Worm (Caenorhabditis elegans) whole organism, L4 larva: ENCODE data around the gene K02E11.4.
A peak's percentile ranks its signal among the peaks of the same experiment; 100 is the strongest.
"Not testable (repeated sequence)": the region's sequence is repeated elsewhere in the genome, so short reads cannot be mapped to it uniquely, and the experiment has no call there.

Experiments
- F26F4.8 ChIP-seq: fragments of 200-800 bp; sonication (Bioruptor generic); conservative IDR thresholded peaks from 2 replicates; pipeline ENCODE4 v1.3.6; 2022; ENCODE audit warnings: missing genetic modification characterization, missing compliant biosample characterization
- F44E2.7 ChIP-seq: fragments of 200-800 bp; sonication (Bioruptor generic); IDR thresholded peaks from 2 replicates; pipeline ENCODE4 v2.1.2; 2022; ENCODE audit warnings: missing genetic modification characterization, missing compliant biosample characterization
- F49E8.2 ChIP-seq: sonication (generic microtip); optimal IDR thresholded peaks from 2 replicates; lab custom pipeline; 2016; ENCODE audit warnings: missing compliant biosample characterization, mild to moderate bottlenecking, missing genetic modification characterization, borderline replicate concordance
- Y105C5A.15 ChIP-seq: fragments of 200-800 bp; sonication (Bioruptor generic); IDR thresholded peaks from 2 replicates; pipeline ENCODE4 v1.3.6; 2022; ENCODE audit warnings: missing genetic modification characterization, missing compliant biosample characterization
- Y48G9A.11 ChIP-seq: fragments of 200-800 bp; sonication (Bioruptor generic); IDR thresholded peaks from 2 replicates; pipeline ENCODE4 v1.3.6; 2022; ENCODE audit warnings: missing genetic modification reagents, missing genetic modification characterization, missing compliant biosample characterization
- aha-1 ChIP-seq: fragments of 150-350 bp; peaks from one replicate; lab custom pipeline; 2014; ENCODE audit warnings: missing biosample characterization, missing genetic modification characterization
- aly-2 ChIP-seq: sonication (generic microtip); optimal IDR thresholded peaks from 2 replicates; lab custom pipeline; 2018; ENCODE audit warnings: missing biosample characterization, missing genetic modification characterization
- arid-1 ChIP-seq: fragments of 200-800 bp; sonication (Bioruptor generic); conservative IDR thresholded peaks from 2 replicates; pipeline ENCODE4 v1.3.6; 2022; ENCODE audit warnings: missing genetic modification reagents, missing genetic modification characterization, missing compliant biosample characterization
- ceh-20 ChIP-seq: fragments of 200-800 bp; sonication (Bioruptor generic); IDR thresholded peaks from 2 replicates; pipeline ENCODE4 v1.3.6; 2022; ENCODE audit warnings: missing genetic modification reagents, missing genetic modification characterization, missing compliant biosample characterization
- ceh-44 ChIP-seq: fragments of 200-800 bp; sonication (Bioruptor generic); IDR thresholded peaks from 2 replicates; pipeline ENCODE4 v1.3.6; 2022; ENCODE audit warnings: missing genetic modification reagents, missing genetic modification characterization, missing compliant biosample characterization
- daf-16 ChIP-seq, 3 experiments: sonication (generic microtip); optimal IDR thresholded peaks; 2 replicates each; lab custom pipeline; 2016 to 2017; ENCODE audit warnings: missing genetic modification characterization in 3 of 3, missing genetic modification reagents in 3 of 3, mild to moderate bottlenecking in 2 of 3, missing compliant biosample characterization in 2 of 3, missing biosample characterization in 1 of 3, moderate library complexity in 1 of 3
- daf-8 ChIP-seq: fragments of 200-800 bp; sonication (Bioruptor generic); IDR thresholded peaks from 2 replicates; pipeline ENCODE4 v1.3.6; 2022; ENCODE audit warnings: missing genetic modification characterization, missing compliant biosample characterization
- dmd-9 ChIP-seq: fragments of 200-800 bp; sonication (Bioruptor generic); IDR thresholded peaks from 2 replicates; pipeline ENCODE4 v1.3.6; 2022; ENCODE audit warnings: missing genetic modification reagents, missing genetic modification characterization, missing compliant biosample characterization
- egl-27 ChIP-seq: sonication (generic microtip); optimal IDR thresholded peaks from 3 replicates; lab custom pipeline; 2017; ENCODE audit warnings: missing biosample characterization, missing genetic modification reagents, missing genetic modification characterization
- fkh-10 ChIP-seq: fragments of 150-350 bp; optimal IDR thresholded peaks from 2 replicates; lab custom pipeline; 2014; ENCODE audit warnings: missing biosample characterization, missing genetic modification reagents, missing genetic modification characterization
- hif-1 ChIP-seq, 2 experiments: sonication (generic microtip); optimal IDR thresholded peaks; 2 replicates each; lab custom pipeline; 2016 to 2017; ENCODE audit warnings: missing compliant biosample characterization in 2 of 2, missing genetic modification characterization in 2 of 2, missing genetic modification reagents in 2 of 2, missing genotype in 2 of 2, mild to moderate bottlenecking in 1 of 2
- hlh-30 ChIP-seq: sonication (generic microtip); optimal IDR thresholded peaks from 2 replicates; lab custom pipeline; 2017; ENCODE audit warnings: antibody characterized with exemption, mild to moderate bottlenecking, missing genetic modification characterization, missing compliant biosample characterization; ENCODE audit not compliant: insufficient read depth
- lsy-2 ChIP-seq, 2 experiments: fragments of 150-350 bp in 1 of 2; sonication (generic microtip) in 1 of 2; optimal IDR thresholded peaks; 2 replicates each; lab custom pipeline; 2014 to 2017; ENCODE audit warnings: missing biosample characterization in 2 of 2, missing genetic modification characterization in 2 of 2
- mxl-3 ChIP-seq: fragments of 200-800 bp; sonication (Bioruptor generic); optimal IDR thresholded peaks from 2 replicates; lab custom pipeline; 2018; ENCODE audit warnings: mild to moderate bottlenecking, missing genetic modification characterization, missing compliant biosample characterization
- nhr-102 ChIP-seq: sonication (generic microtip); optimal IDR thresholded peaks from 2 replicates; lab custom pipeline; 2016; ENCODE audit warnings: mild to moderate bottlenecking, missing genetic modification characterization, moderate library complexity, missing compliant biosample characterization
- nhr-237 ChIP-seq: sonication (generic microtip); optimal IDR thresholded peaks from 2 replicates; lab custom pipeline; 2017; ENCODE audit warnings: missing biosample characterization, missing genetic modification characterization
- nhr-48 ChIP-seq: sonication (generic microtip); optimal IDR thresholded peaks from 2 replicates; lab custom pipeline; 2016; ENCODE audit warnings: mild to moderate bottlenecking, missing genetic modification characterization, missing compliant biosample characterization
- nhr-76 ChIP-seq: fragments of 150-350 bp; optimal IDR thresholded peaks from 2 replicates; lab custom pipeline; 2014; ENCODE audit warnings: missing biosample characterization, missing genetic modification characterization
- saeg-2 ChIP-seq: fragments of 200-800 bp; sonication (Bioruptor generic); IDR thresholded peaks from 2 replicates; pipeline ENCODE4 v1.3.6; 2022; ENCODE audit warnings: missing genetic modification reagents, missing genetic modification characterization, missing compliant biosample characterization
- set-16 ChIP-seq: fragments of 200-800 bp; sonication (Bioruptor generic); IDR thresholded peaks from 2 replicates; pipeline ENCODE4 v1.3.6; 2022; ENCODE audit warnings: missing genetic modification reagents, missing genetic modification characterization, missing compliant biosample characterization
- snpc-1.2 ChIP-seq: fragments of 200-800 bp; sonication (Bioruptor generic); IDR thresholded peaks from 2 replicates; pipeline ENCODE4 v1.3.6; 2022; ENCODE audit warnings: missing genetic modification reagents, missing genetic modification characterization, missing compliant biosample characterization
- spr-1 ChIP-seq: sonication (generic microtip); optimal IDR thresholded peaks from 2 replicates; lab custom pipeline; 2016; ENCODE audit warnings: mild to moderate bottlenecking, missing genetic modification characterization, missing compliant biosample characterization
- unc-39 ChIP-seq: sonication (generic microtip); optimal IDR thresholded peaks from 2 replicates; lab custom pipeline; 2017; ENCODE audit warnings: missing biosample characterization, missing genetic modification characterization
- unc-62 ChIP-seq, 3 experiments: fragments of 150-350 bp in 1 of 3; sonication (generic microtip); optimal IDR thresholded peaks in 2 of 3; peaks in 1 of 3; 1 replicate in 1 of 3; 2 replicates in 2 of 3; lab custom pipeline; 2014 to 2017; ENCODE audit warnings: missing biosample characterization in 3 of 3, missing genetic modification characterization in 3 of 3, missing genetic modification reagents in 3 of 3, missing genotype in 1 of 3
- zfp-3 ChIP-seq: fragments of 200-800 bp; sonication (Bioruptor generic); conservative IDR thresholded peaks from 2 replicates; pipeline ENCODE4 v1.3.6; 2022; ENCODE audit warnings: missing genetic modification reagents, missing genetic modification characterization, missing compliant biosample characterization
- ztf-11 ChIP-seq: fragments of 150-350 bp; optimal IDR thresholded peaks from 2 replicates; lab custom pipeline; 2014; ENCODE audit warnings: missing biosample characterization, missing genetic modification characterization

The K02E11.4 gene

DNA sequence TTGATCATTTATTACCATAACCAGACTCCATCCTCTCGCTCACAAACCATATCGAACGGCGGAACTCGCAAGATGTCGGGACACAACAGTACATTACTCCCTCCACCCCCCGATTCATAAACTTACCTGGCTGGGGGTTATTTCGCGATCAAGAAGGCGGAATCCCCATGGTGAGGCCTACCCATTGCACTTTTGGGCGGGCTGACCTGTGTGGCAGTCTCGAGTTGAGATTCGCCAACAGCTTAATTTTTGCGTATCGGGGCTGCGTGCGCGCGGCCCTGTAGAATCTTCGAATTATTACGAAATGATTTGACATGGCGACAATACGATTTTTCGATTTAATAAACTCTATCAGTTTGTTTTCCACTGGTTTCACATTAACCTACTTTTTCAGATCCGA is 29.5 kb upstream of the K02E11.4 start:
- TF ChIP-seq aha-1 (tag; lab: Kevin White, UChicago) (peak; percentile 54), Y48G9A.11 (GFP tag; lab: Robert Waterston, UW) (0 out of 2 replicates have a peak, but pooled peaks have one; percentile 6)

DNA sequence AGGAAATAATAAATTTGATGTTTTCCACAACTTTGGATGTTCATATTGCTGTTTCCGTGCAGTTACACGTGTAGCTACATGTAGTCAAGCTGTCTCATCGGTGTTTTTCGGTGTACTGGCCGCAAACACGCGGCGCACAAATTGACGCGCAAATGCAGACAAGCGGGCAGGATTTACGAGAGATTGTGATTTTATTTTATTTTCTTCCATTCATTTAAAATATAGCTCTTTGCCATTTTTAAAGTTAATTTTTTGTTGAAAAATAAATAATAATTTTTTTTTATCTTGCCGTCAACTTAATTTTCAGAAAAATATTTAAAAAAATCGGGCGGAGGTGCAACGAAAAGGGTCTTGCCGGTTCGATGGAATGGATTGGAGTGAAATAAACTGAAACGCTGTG is 26.3 kb upstream of the K02E11.4 start, which contains the start of gene F40G12.7:
Gene F40G12.7, plus strand, starts transcription at position 301 of the 400 bp plus-strand sequence.
- not testable (repeated sequence) for TF ChIP-seq ztf-11 (tag; lab: Kevin White, UChicago); spr-1 (tag; lab: Kevin White, UChicago); egl-27

DNA sequence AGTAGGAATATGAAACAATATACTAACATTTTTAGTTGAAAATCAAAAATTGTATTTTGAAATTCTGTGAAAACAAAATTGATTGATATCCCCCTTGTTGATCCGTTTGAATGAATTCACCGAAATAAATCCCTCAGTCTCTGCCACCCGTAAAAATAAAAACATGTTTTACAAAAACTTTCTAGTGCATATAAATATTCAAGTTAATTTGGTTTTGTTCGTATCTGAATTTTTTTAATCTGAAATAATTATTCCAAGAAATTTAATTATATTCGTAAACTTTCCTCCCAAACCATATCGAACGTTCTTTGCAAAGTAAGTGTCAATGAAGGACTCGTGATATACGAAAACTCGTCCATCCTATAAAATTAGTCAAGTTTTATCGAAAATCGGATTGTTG is 25.1 kb upstream of the K02E11.4 start, which contains the start of gene F40G12.6:
Gene F40G12.6, minus strand, starts transcription at position 101 of the 400 bp plus-strand sequence.
- TF ChIP-seq daf-16 (GFP tag; optimal IDR thresholded peaks at IDR 0.05; lab: Kevin White, UChicago) (no peak), daf-16 (tag; optimal IDR thresholded peaks at IDR 0.05; lab: Kevin White, UChicago) (no peak), daf-8 (GFP tag; lab: Robert Waterston, UW) (no peak), set-16 (GFP tag; lab: Robert Waterston, UW) (no peak), saeg-2 (no peak), nhr-48 (tag; lab: Kevin White, UChicago) (no peak), ceh-44 (GFP tag; lab: Robert Waterston, UW) (no peak), mxl-3 (GFP tag; lab: Kevin White, UChicago) (no peak), zfp-3 (no peak), hlh-30 (tag; lab: Kevin White, UChicago) (no peak)

DNA sequence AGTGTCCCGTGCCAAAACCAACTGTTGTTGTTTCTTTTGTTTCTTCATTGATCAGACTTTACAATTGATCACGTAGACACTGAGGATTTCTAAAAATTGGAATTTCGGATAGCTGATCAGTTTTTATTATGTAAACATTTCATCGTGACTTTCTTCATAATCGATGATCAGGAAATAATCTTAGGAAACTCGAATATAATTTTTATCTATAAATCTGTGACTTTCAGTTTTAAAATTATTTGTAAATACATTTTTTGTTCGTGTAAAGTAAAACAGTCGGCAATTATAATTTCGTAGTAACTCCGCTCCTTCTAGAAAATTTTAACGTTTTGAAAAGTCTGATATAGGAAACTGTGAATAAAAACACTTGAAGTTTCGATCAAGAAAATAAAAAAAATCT is 22.8 kb upstream of the K02E11.4 start, which contains the start of gene F40G12.5:
Gene F40G12.5, minus strand, starts transcription at position 101 of the 400 bp plus-strand sequence.
- TF ChIP-seq aly-2 (tag; lab: Kevin White, UChicago) (no peak), unc-62 (GFP tag; optimal IDR thresholded peaks at IDR 0.05 in 1 of 2; lab: Kevin White, UChicago) (peak in 1 of 2 experiments; percentile 16), unc-62 (tag; optimal IDR thresholded peaks at IDR 0.05; lab: Kevin White, UChicago) (no peak)

DNA sequence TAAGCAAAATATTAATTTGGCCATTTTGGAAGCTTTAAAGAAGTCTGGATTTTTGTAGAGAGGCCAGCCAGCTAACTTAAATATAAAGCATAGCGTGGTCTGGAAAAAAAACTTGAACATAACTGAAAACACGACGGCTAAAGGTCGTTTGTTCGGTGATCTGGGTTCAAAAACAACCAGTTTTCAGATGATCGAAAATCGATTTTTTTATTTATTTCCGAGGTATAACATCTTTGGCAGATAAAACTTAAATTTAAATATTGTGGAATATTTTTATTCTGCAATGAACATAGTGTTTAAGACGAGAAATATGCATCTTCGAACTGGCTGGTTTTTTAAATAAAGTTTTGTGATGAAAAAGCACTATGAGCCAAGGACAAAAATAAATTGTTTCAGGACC is 20.7 kb upstream of the K02E11.4 start, which contains the start of gene F40G12.4:
Gene F40G12.4, minus strand, starts transcription at position 101 of the 400 bp plus-strand sequence.
- TF ChIP-seq lsy-2 (tag; optimal IDR thresholded peaks at IDR 0.05; lab: Kevin White, UChicago) (no peak), F26F4.8 (GFP tag; lab: Robert Waterston, UW) (no peak), dmd-9 (no peak), ceh-44 (GFP tag; lab: Robert Waterston, UW) (no peak), Y105C5A.15 (GFP tag; lab: Robert Waterston, UW) (no peak), ceh-20 (GFP tag; lab: Robert Waterston, UW) (no peak), nhr-237 (tag; lab: Kevin White, UChicago) (no peak), aly-2 (tag; lab: Kevin White, UChicago) (no peak), hif-1 (tag; optimal IDR thresholded peaks at IDR 0.05; lab: Kevin White, UChicago) (no peak), nhr-102 (tag; lab: Kevin White, UChicago) (no peak), F44E2.7 (GFP tag; lab: Robert Waterston, UW) (no peak), nhr-76 (no peak), unc-39 (tag; lab: Kevin White, UChicago) (no peak)

DNA sequence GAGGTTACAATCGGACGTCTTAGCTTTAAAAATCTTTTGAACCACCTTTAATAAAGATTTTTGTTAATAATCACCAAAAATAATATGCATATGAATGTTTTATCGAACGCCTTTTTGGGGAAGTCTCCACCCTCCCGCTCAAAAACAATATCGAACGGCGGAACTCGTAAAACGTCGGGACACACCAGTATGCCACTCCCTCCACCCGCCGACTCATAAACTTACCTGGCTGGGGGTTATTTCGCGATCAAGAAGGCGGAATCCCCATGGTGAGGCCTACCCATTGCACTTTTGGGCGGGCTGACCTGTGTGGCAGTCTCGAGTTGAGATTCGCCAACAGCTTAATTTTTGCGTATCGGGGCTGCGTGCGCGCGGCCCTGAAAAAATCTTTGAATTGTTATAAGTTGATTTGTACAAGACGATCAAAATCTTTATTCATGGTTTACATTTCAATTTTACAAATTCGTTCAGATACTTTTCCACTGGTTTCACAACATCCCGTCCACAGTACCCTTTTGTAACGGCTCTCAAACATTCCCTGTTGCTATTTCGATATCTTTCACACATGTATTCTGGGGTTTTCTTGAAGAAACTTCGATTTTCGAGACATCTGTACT is 19.5 kb upstream of the K02E11.4 start:
- peak; percentile 82 for TF ChIP-seq snpc-1.2
- TF ChIP-seq Y48G9A.11 (GFP tag; lab: Robert Waterston, UW) = peak; percentile 74; the same call in 1 of the 2 replicates
- TF ChIP-seq fkh-10 (GFP tag; lab: Kevin White, UChicago) = no peak
- TF ChIP-seq arid-1 (GFP tag; lab: Robert Waterston, UW) = 0 out of 2 replicates have a peak, but pooled peaks have one; percentile 9
- TF ChIP-seq F49E8.2 = peak; percentile 28
